Worm (Caenorhabditis elegans) whole organism, midembryonic: ENCODE measurements around the gene srw-26.

Experiments used
- T22C8.4 ChIP-seq: fragments of 200-800 bp; sonication (Bioruptor generic); IDR thresholded peaks from 2 replicates; pipeline ENCODE4 v1.3.6; 2022; ENCODE audit warnings: missing genetic modification characterization, missing compliant biosample characterization
- cog-1 ChIP-seq: sonication (generic microtip); optimal IDR thresholded peaks from 2 replicates; lab custom pipeline; 2016; ENCODE audit warnings: missing genetic modification characterization, missing compliant biosample characterization
- flt-1 ChIP-seq: fragments of 200-800 bp; sonication (Bioruptor generic); IDR thresholded peaks from 2 replicates; pipeline ENCODE4 v1.3.6; 2022; ENCODE audit warnings: missing genetic modification characterization, missing compliant biosample characterization
- klf-2 ChIP-seq: fragments of 200-800 bp; sonication (Bioruptor generic); conservative IDR thresholded peaks from 2 replicates; pipeline ENCODE4 v1.3.6; 2022; ENCODE audit warnings: missing genetic modification reagents, missing genetic modification characterization, missing compliant biosample characterization
- med-1 ChIP-seq: sonication (generic microtip); optimal IDR thresholded peaks from 2 replicates; lab custom pipeline; 2017; ENCODE audit warnings: missing genetic modification characterization, mild to moderate bottlenecking, missing compliant biosample characterization, antibody characterized with exemption, missing genetic modification reagents; ENCODE audit not compliant: insufficient read depth
- ref-1 ChIP-seq: fragments of 200-800 bp; sonication (Bioruptor generic); conservative IDR thresholded peaks from 2 replicates; pipeline ENCODE4 v1.3.6; 2022; ENCODE audit warnings: missing genetic modification reagents, missing genetic modification characterization, missing compliant biosample characterization
- tab-1 ChIP-seq: fragments of 200-800 bp; sonication (Bioruptor generic); IDR thresholded peaks from 2 replicates; pipeline ENCODE4 v1.3.6; 2022; ENCODE audit warnings: missing genetic modification characterization, missing compliant biosample characterization
- ztf-23 ChIP-seq: fragments of 200-800 bp; sonication (Bioruptor generic); IDR thresholded peaks from 2 replicates; pipeline ENCODE4 v1.3.6; 2022; ENCODE audit warnings: missing genetic modification reagents, missing genetic modification characterization, missing compliant biosample characterization

DNA sequence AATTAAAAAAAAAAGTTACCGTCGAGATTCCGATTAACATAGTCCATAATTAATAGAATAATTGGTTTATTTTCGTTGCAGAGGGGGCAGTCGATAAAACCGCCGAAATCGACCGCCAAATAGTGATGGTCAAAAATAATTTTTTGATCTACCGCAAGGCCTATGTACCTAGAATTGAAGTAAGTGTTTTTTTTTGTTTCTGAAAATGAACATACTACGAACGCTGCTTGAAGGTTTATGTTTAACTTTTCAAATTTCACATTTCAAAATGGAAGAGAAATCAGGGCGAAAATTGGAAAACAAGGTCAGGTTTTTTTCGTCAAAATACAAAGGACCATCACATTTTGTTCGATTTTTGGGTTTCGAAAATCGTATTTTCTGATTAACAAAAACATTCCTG, 4.0 kb downstream of the srw-26 start, which contains the start of gene pzf-1:
- TF ChIP-seq med-1 (GFP tag; lab: Kevin White, UChicago), result no peak
- no peak for TF ChIP-seq cog-1
- TF ChIP-seq klf-2 (GFP tag; lab: Robert Waterston, UW), result no peak
- TF ChIP-seq tab-1 (GFP tag; lab: Robert Waterston, UW), result no peak
- TF ChIP-seq ztf-23, result no peak
- no peak for TF ChIP-seq T22C8.4 (GFP tag; lab: Robert Waterston, UW)
- no peak for TF ChIP-seq ref-1
- TF ChIP-seq flt-1 (GFP tag; lab: Robert Waterston, UW), result no peak
